Fruit fly (Drosophila melanogaster): ENCODE measurements around the gene CG6686.

Gene CG6686

dm6 chr2L:11963422-11964322 is 24.2 kb downstream of the CG6686 start:
- TF ChIP-seq Myc (optimal IDR thresholded peaks at IDR 0.05) (no peak), Abd-B (GFP tag; optimal IDR thresholded peaks at IDR 0.05) (no peak), CG9705 (GFP tag; optimal IDR thresholded peaks at IDR 0.05) (no peak), tai (GFP tag; optimal IDR thresholded peaks at IDR 0.05) (no peak), jim (GFP tag; optimal IDR thresholded peaks at IDR 0.05) (no peak), Mio (GFP tag; optimal IDR thresholded peaks at IDR 0.05) (no peak)

- no peak for TF ChIP-seq HLH106 (tag; optimal IDR thresholded peaks at IDR 0.05)
- TF ChIP-seq rgr (GFP tag; optimal IDR thresholded peaks at IDR 0.05) = no peak
- no peak for TF ChIP-seq sage (GFP tag; optimal IDR thresholded peaks at IDR 0.05)
- TF ChIP-seq brk (GFP tag; optimal IDR thresholded peaks at IDR 0.05) = no peak
- no peak for TF ChIP-seq OdsH (GFP tag; optimal IDR thresholded peaks at IDR 0.05)
- TF ChIP-seq usp (GFP tag; optimal IDR thresholded peaks at IDR 0.05) = no peak
- no peak for TF ChIP-seq GATAd (GFP tag; optimal IDR thresholded peaks at IDR 0.05)
- no peak for TF ChIP-seq br (GFP tag; optimal IDR thresholded peaks at IDR 0.05)
- no peak for TF ChIP-seq Myc (optimal IDR thresholded peaks at IDR 0.05)
- no peak for TF ChIP-seq woc (GFP tag; optimal IDR thresholded peaks at IDR 0.05)
- no peak for TF ChIP-seq CrebA (GFP tag; optimal IDR thresholded peaks at IDR 0.05; ENCODE audit: borderline replicate concordance)
- TF ChIP-seq tai (GFP tag; optimal IDR thresholded peaks at IDR 0.05) = no peak
- TF ChIP-seq Rel (GFP tag; optimal IDR thresholded peaks at IDR 0.05) = no peak
- no peak for TF ChIP-seq Rel (tag; optimal IDR thresholded peaks at IDR 0.05)
- TF ChIP-seq Abd-B (GFP tag; optimal IDR thresholded peaks at IDR 0.05) = no peak
- TF ChIP-seq Mio (GFP tag; optimal IDR thresholded peaks at IDR 0.05) = no peak
- TF ChIP-seq sv (GFP tag; optimal IDR thresholded peaks at IDR 0.05) = no peak
- no peak for TF ChIP-seq CG9705 (GFP tag; optimal IDR thresholded peaks at IDR 0.05)
- no peak for TF ChIP-seq CG32264 (GFP tag; optimal IDR thresholded peaks at IDR 0.05)
- TF ChIP-seq Hr83 (GFP tag; optimal IDR thresholded peaks at IDR 0.05; ENCODE audit: poor library complexity, severe bottlenecking) = no peak
Measured at dm6 chr2L:11960909-11961308, 26.9 kb downstream of the CG6686 start.

dm6 chr2L:11958729-11959128 is 29.1 kb downstream of the CG6686 start:
- TF ChIP-seq rgr (GFP tag; optimal IDR thresholded peaks at IDR 0.05) = no peak
- no peak for TF ChIP-seq sv (GFP tag; optimal IDR thresholded peaks at IDR 0.05)
- TF ChIP-seq CG9705 (GFP tag; optimal IDR thresholded peaks at IDR 0.05) = no peak
- TF ChIP-seq foxo (GFP tag; optimal IDR thresholded peaks at IDR 0.05) = no peak
- TF ChIP-seq HLH106 (tag; optimal IDR thresholded peaks at IDR 0.05) = no peak
- no peak for TF ChIP-seq lola (GFP tag; optimal IDR thresholded peaks at IDR 0.05)
- TF ChIP-seq Vsx2 (GFP tag; optimal IDR thresholded peaks at IDR 0.05; ENCODE audit: partially characterized antibody) = no peak
- no peak for TF ChIP-seq dmrt93B (GFP tag; optimal IDR thresholded peaks at IDR 0.05)
- no peak for TF ChIP-seq psq (GFP tag; optimal IDR thresholded peaks at IDR 0.05)
- TF ChIP-seq Hr78 (GFP tag; optimal IDR thresholded peaks at IDR 0.05) = no peak
- TF ChIP-seq dsf (GFP tag; optimal IDR thresholded peaks at IDR 0.05; ENCODE audit: borderline replicate concordance) = no peak
- no peak for TF ChIP-seq OdsH (GFP tag; optimal IDR thresholded peaks at IDR 0.05)

- TF ChIP-seq Sp1 (GFP tag; optimal IDR thresholded peaks at IDR 0.05) (no peak), tai (GFP tag; optimal IDR thresholded peaks at IDR 0.05) (no peak), CG32264 (GFP tag; optimal IDR thresholded peaks at IDR 0.05) (no peak), brk (GFP tag; optimal IDR thresholded peaks at IDR 0.05) (no peak), Dfd (GFP tag; optimal IDR thresholded peaks at IDR 0.05) (no peak), Hr83 (GFP tag; optimal IDR thresholded peaks at IDR 0.05; ENCODE audit: poor library complexity, severe bottlenecking) (no peak), CrebA (GFP tag; optimal IDR thresholded peaks at IDR 0.05; ENCODE audit: borderline replicate concordance) (no peak), usp (GFP tag; optimal IDR thresholded peaks at IDR 0.05) (no peak), foxo (GFP tag; optimal IDR thresholded peaks at IDR 0.05) (no peak), sv (GFP tag; optimal IDR thresholded peaks at IDR 0.05) (no peak), h (GFP tag; optimal IDR thresholded peaks at IDR 0.05) (no peak)
Measured at dm6 chr2L:11955839-11956238, 32.0 kb downstream of the CG6686 start.

- TF ChIP-seq pan (optimal IDR thresholded peaks at IDR 0.05) (no peak), sv (GFP tag; optimal IDR thresholded peaks at IDR 0.05) (no peak), Jra (GFP tag; optimal IDR thresholded peaks at IDR 0.05) (no peak), rgr (GFP tag; optimal IDR thresholded peaks at IDR 0.05) (peak; percentile 42), dmrt93B (GFP tag; optimal IDR thresholded peaks at IDR 0.05) (peak; percentile 10), dl (GFP tag; optimal IDR thresholded peaks at IDR 0.05; ENCODE audit: insufficient read depth in 1 of 2, partially characterized antibody in 2 of 2) (no peak), Mio (GFP tag; optimal IDR thresholded peaks at IDR 0.05) (no peak), woc (GFP tag; optimal IDR thresholded peaks at IDR 0.05) (no peak), OdsH (GFP tag; optimal IDR thresholded peaks at IDR 0.05) (no peak), ey (GFP tag; optimal IDR thresholded peaks at IDR 0.05) (peak; percentile 29), foxo (GFP tag; optimal IDR thresholded peaks at IDR 0.05) (peak in 1 of 2 experiments; percentile 37), Myc (optimal IDR thresholded peaks at IDR 0.05) (no peak), CG32264 (GFP tag; optimal IDR thresholded peaks at IDR 0.05) (no peak), Abd-B (GFP tag; optimal IDR thresholded peaks at IDR 0.05) (no peak), usp (GFP tag; optimal IDR thresholded peaks at IDR 0.05) (no peak), Dif (GFP tag; optimal IDR thresholded peaks at IDR 0.05; ENCODE audit: partially characterized antibody) (no peak), br (GFP tag; optimal IDR thresholded peaks at IDR 0.05) (no peak), HLH106 (tag; optimal IDR thresholded peaks at IDR 0.05) (peak; percentile 12)
Measured at dm6 chr2L:11949917-11950316, 37.9 kb downstream of the CG6686 start.
